Fruit fly (Drosophila melanogaster): Measurements from ENCODE around the gene Mal-B2.

- TF ChIP-seq ovo (GFP tag; optimal IDR thresholded peaks at IDR 0.05) (no peak), cnc (optimal IDR thresholded peaks at IDR 0.05) (no peak), CG33017 (tag; optimal IDR thresholded peaks at IDR 0.05) (no peak), CG11617 (GFP tag; optimal IDR thresholded peaks at IDR 0.05) (no peak), CG5204 (GFP tag; optimal IDR thresholded peaks at IDR 0.05) (no peak), CG7045 (GFP tag; optimal IDR thresholded peaks at IDR 0.05) (no peak), CG1620 (GFP tag; optimal IDR thresholded peaks at IDR 0.05) (no peak), bab1 (GFP tag; optimal IDR thresholded peaks at IDR 0.05) (no peak), pad (GFP tag; optimal IDR thresholded peaks at IDR 0.05) (no peak), tj (GFP tag; optimal IDR thresholded peaks at IDR 0.05) (no peak), Crg-1 (GFP tag; optimal IDR thresholded peaks at IDR 0.05) (no peak), CG14711 (tag; optimal IDR thresholded peaks at IDR 0.05) (no peak), Clk (GFP tag; optimal IDR thresholded peaks at IDR 0.05) (no peak)
These were observed 36.1 kb upstream of the Mal-B2 start, which contains the start of gene CycY for dm6 chr2L:11813665-11814087.

All from whole organism, adult.